Worm (Caenorhabditis elegans) whole organism, L2 larva: Measurements from ENCODE around the gene C47E8.3.

ENCODE experiments used
- alr-1 ChIP-seq: fragments of 150-350 bp; optimal IDR thresholded peaks from 2 replicates; lab custom pipeline; 2014; ENCODE audit warnings: missing biosample characterization, missing genetic modification characterization
- ama-1 ChIP-seq: fragments of 150-350 bp; optimal IDR thresholded peaks from 2 replicates; lab custom pipeline; 2018; ENCODE audit warnings: inconsistent platforms
- blmp-1 ChIP-seq: sonication (generic microtip); optimal IDR thresholded peaks from 2 replicates; lab custom pipeline; 2017; ENCODE audit warnings: missing genetic modification characterization, mild to moderate bottlenecking, missing compliant biosample characterization, antibody characterized with exemption, moderate library complexity; ENCODE audit not compliant: insufficient read depth
- ceh-16 ChIP-seq: fragments of 150-350 bp; optimal IDR thresholded peaks from 2 replicates; lab custom pipeline; 2014; ENCODE audit warnings: missing biosample characterization, missing genetic modification characterization
- crh-2 ChIP-seq: sonication (generic microtip); optimal IDR thresholded peaks from 2 replicates; lab custom pipeline; 2017; ENCODE audit warnings: missing biosample characterization, missing genetic modification characterization
- egl-27 ChIP-seq: sonication (generic microtip); optimal IDR thresholded peaks from 3 replicates; lab custom pipeline; 2017; ENCODE audit warnings: missing biosample characterization, missing genetic modification reagents, missing genetic modification characterization
- elt-3 ChIP-seq: sonication (generic microtip); optimal IDR thresholded peaks from 2 replicates; lab custom pipeline; 2017; ENCODE audit warnings: missing biosample characterization, missing genetic modification characterization
- gmeb-1 ChIP-seq: fragments of 150-350 bp; optimal IDR thresholded peaks from 2 replicates; lab custom pipeline; 2014; ENCODE audit warnings: missing biosample characterization, missing genetic modification characterization
- lin-39 ChIP-seq: fragments of 150-350 bp; optimal IDR thresholded peaks from 2 replicates; lab custom pipeline; 2014; ENCODE audit warnings: missing biosample characterization, missing genetic modification reagents, missing genetic modification characterization
- mdl-1 ChIP-seq, 2 experiments: fragments of 150-350 bp in 1 of 2; sonication (generic microtip) in 1 of 2; optimal IDR thresholded peaks; 2 replicates each; lab custom pipeline; 2017; ENCODE audit warnings: missing biosample characterization in 2 of 2, missing genetic modification characterization in 2 of 2
- nhr-237 ChIP-seq: fragments of 150-350 bp; optimal IDR thresholded peaks from 2 replicates; lab custom pipeline; 2014; ENCODE audit warnings: missing biosample characterization, missing genetic modification characterization
- sem-4 ChIP-seq: fragments of 150-350 bp; optimal IDR thresholded peaks from 2 replicates; lab custom pipeline; 2014; ENCODE audit warnings: missing biosample characterization, missing genetic modification reagents, missing genetic modification characterization

DNA sequence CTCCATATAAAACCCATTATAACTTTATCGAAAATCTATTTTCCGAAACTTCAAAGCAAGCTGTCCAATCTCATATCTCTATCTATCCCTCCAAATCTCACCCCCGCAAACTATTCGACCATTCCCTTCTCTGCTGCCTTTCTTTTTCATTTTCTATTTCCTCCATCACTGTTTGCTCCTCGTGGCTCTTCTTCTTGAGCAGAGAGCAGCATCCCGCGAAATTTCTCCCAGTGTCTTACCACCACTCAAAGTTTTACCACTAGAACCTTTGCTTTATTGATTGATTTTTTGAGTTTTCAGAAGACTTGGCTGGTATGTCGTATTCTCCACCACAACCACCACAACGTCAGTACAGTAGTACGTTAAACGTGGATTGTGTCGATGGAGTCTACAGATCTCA, 49.2 kb downstream of the C47E8.3 start, which contains the start of gene oig-3:
- TF ChIP-seq egl-27 (no peak), elt-3 (tag; lab: Kevin White, UChicago) (no peak), ceh-16 (no peak), sem-4 (tag; lab: Kevin White, UChicago) (no peak), ama-1 (lab: Kevin White, UChicago) (no peak), alr-1 (tag; lab: Kevin White, UChicago) (no peak), lin-39 (tag; lab: Kevin White, UChicago) (no peak), gmeb-1 (tag; lab: Kevin White, UChicago) (no peak), blmp-1 (tag; lab: Kevin White, UChicago) (no peak), nhr-237 (no peak), mdl-1 (tag; optimal IDR thresholded peaks at IDR 0.05; lab: Kevin White, UChicago) (no peak), crh-2 (no peak)
